Fruit fly (Drosophila melanogaster) whole organism, wandering third instar larva: ENCODE data around the gene Fatp1.

ENCODE experiments used
- CG9705 ChIP-seq: fragments of 200-800 bp; sonication (Bioruptor generic); optimal IDR thresholded peaks from 2 replicates; lab custom pipeline; 2018; ENCODE audit warnings: missing biosample characterization, mild to moderate bottlenecking, missing genetic modification characterization
- br ChIP-seq: fragments of 200-800 bp; sonication (Bioruptor generic); optimal IDR thresholded peaks from 2 replicates; lab custom pipeline; 2016; ENCODE audit warnings: missing biosample characterization, missing genetic modification characterization
- dmrt93B ChIP-seq: fragments of 200-800 bp; sonication (Bioruptor generic); optimal IDR thresholded peaks from 2 replicates; lab custom pipeline; 2018; ENCODE audit warnings: missing biosample characterization, mild to moderate bottlenecking, missing genetic modification characterization
- dsf ChIP-seq: sonication (Bioruptor generic); optimal IDR thresholded peaks from 2 replicates; lab custom pipeline; 2016; ENCODE audit warnings: missing biosample characterization, missing genetic modification characterization, borderline replicate concordance
- h ChIP-seq: fragments of 200-800 bp; sonication (Bioruptor generic); optimal IDR thresholded peaks from 3 replicates; lab custom pipeline; 2016; ENCODE audit warnings: missing biosample characterization, mild to moderate bottlenecking, missing genetic modification characterization
- pan ChIP-seq: fragments of >200 bp; optimal IDR thresholded peaks from 2 replicates; lab custom pipeline; 2017
- psq ChIP-seq: fragments of 200-800 bp; sonication (Bioruptor generic); optimal IDR thresholded peaks from 3 replicates; lab custom pipeline; 2017; ENCODE audit warnings: missing biosample characterization, mild to moderate bottlenecking, missing genetic modification characterization, moderate library complexity
- woc ChIP-seq: sonication (Bioruptor generic); optimal IDR thresholded peaks from 2 replicates; lab custom pipeline; 2016; ENCODE audit warnings: missing biosample characterization, mild to moderate bottlenecking, missing genetic modification characterization

- TF ChIP-seq pan, result no peak
- no peak for TF ChIP-seq dsf
- peak; percentile 11 for TF ChIP-seq dmrt93B (GFP tag; lab: Kevin White, UChicago)
- TF ChIP-seq br (GFP tag; lab: Kevin White, UChicago), result peak; percentile 22
- TF ChIP-seq psq (GFP tag; lab: Kevin White, UChicago), result peak; percentile 37
- TF ChIP-seq woc, result no peak
- no peak for TF ChIP-seq CG9705 (GFP tag; lab: Kevin White, UChicago)
- TF ChIP-seq h (GFP tag; lab: Kevin White, UChicago), result peak; percentile 44
Observed at dm6 chr2L:10526953-10527584, 10.1 kb upstream of the Fatp1 start, which contains the start of gene Lip4.
